Fruit fly (Drosophila melanogaster) whole organism, pupa: ENCODE measurements around the gene hydra.

Source experiments
- CG10348 ChIP-seq: fragments of 200-800 bp; sonication (Bioruptor generic); IDR thresholded peaks from 2 replicates; pipeline ENCODE4 v1.3.6; 2022; ENCODE audit warnings: missing biosample characterization, missing genetic modification characterization
- CG12605 ChIP-seq: fragments of 200-800 bp; sonication (Bioruptor generic); IDR thresholded peaks from 2 replicates; pipeline ENCODE4 v1.3.6; 2022; ENCODE audit warnings: missing biosample characterization, missing genetic modification characterization
- CG13204 ChIP-seq: fragments of 200-800 bp; sonication (Bioruptor generic); optimal IDR thresholded peaks from 2 replicates; lab custom pipeline; 2018; ENCODE audit warnings: missing biosample characterization, mild to moderate bottlenecking, missing genetic modification characterization, moderate library complexity
- CG14655 ChIP-seq: fragments of 200-800 bp; sonication (Bioruptor generic); optimal IDR thresholded peaks from 3 replicates; lab custom pipeline; 2017; ENCODE audit warnings: mild to moderate bottlenecking, missing biosample characterization, missing genetic modification reagents, missing genetic modification characterization
- CG15710 ChIP-seq: fragments of 200-800 bp; sonication (Bioruptor generic); optimal IDR thresholded peaks from 2 replicates; lab custom pipeline; 2018; ENCODE audit warnings: missing biosample characterization, mild to moderate bottlenecking, missing genetic modification characterization, moderate library complexity
- CG17806 ChIP-seq: fragments of 200-800 bp; sonication (Bioruptor generic); optimal IDR thresholded peaks from 2 replicates; lab custom pipeline; 2018; ENCODE audit warnings: missing biosample characterization, mild to moderate bottlenecking, missing genetic modification characterization, moderate library complexity
- CG32121 ChIP-seq: fragments of 200-800 bp; sonication (Bioruptor generic); IDR thresholded peaks from 2 replicates; pipeline ENCODE4 v1.3.6; 2022; ENCODE audit warnings: missing biosample characterization, missing genetic modification characterization
- CG34367 ChIP-seq: fragments of 200-800 bp; sonication (Bioruptor generic); optimal IDR thresholded peaks from 2 replicates; lab custom pipeline; 2018; ENCODE audit warnings: missing biosample characterization, mild to moderate bottlenecking, missing genetic modification characterization
- CG4496 ChIP-seq: fragments of 200-800 bp; sonication (Bioruptor generic); IDR thresholded peaks from 3 replicates; pipeline ENCODE4 v1.3.6; 2022; ENCODE audit warnings: missing biosample characterization, missing genetic modification characterization
- CG8159 ChIP-seq: fragments of 200-800 bp; sonication (Bioruptor generic); optimal IDR thresholded peaks from 3 replicates; lab custom pipeline; 2018; ENCODE audit warnings: missing biosample characterization, mild to moderate bottlenecking, missing genetic modification characterization, moderate library complexity
- CG8301 ChIP-seq: fragments of 200-800 bp; sonication (Bioruptor generic); optimal IDR thresholded peaks from 2 replicates; lab custom pipeline; 2018; ENCODE audit warnings: missing biosample characterization, mild to moderate bottlenecking, missing genetic modification characterization
- CG9948 ChIP-seq: fragments of 200-800 bp; sonication (Bioruptor generic); optimal IDR thresholded peaks from 2 replicates; lab custom pipeline; 2018; ENCODE audit warnings: missing biosample characterization, mild to moderate bottlenecking, missing genetic modification characterization, moderate library complexity
- D1 ChIP-seq: fragments of 200-800 bp; sonication (Bioruptor generic); optimal IDR thresholded peaks from 2 replicates; lab custom pipeline; 2018; ENCODE audit warnings: missing biosample characterization, mild to moderate bottlenecking, missing genetic modification characterization, moderate library complexity
- EcR ChIP-seq: fragments of 200-800 bp; sonication (Bioruptor generic); optimal IDR thresholded peaks from 3 replicates; lab custom pipeline; 2019; ENCODE audit warnings: missing biosample characterization, missing genetic modification characterization, mild to moderate bottlenecking, moderate library complexity, missing genetic modification reagents
- Ets98B ChIP-seq: fragments of 200-800 bp; sonication (Bioruptor generic); IDR thresholded peaks from 2 replicates; pipeline ENCODE4 v1.3.6; 2022; ENCODE audit warnings: missing biosample characterization, missing genetic modification characterization
- Pif1A ChIP-seq: fragments of 200-800 bp; sonication (Bioruptor generic); optimal IDR thresholded peaks from 3 replicates; lab custom pipeline; 2016; ENCODE audit warnings: missing biosample characterization, missing genetic modification characterization
- Pif1B ChIP-seq: fragments of 200-800 bp; sonication (Bioruptor generic); optimal IDR thresholded peaks from 3 replicates; lab custom pipeline; 2016; ENCODE audit warnings: missing biosample characterization, missing genetic modification characterization
- Snoo ChIP-seq: fragments of 200-800 bp; sonication (Bioruptor generic); optimal IDR thresholded peaks from 3 replicates; lab custom pipeline; 2017; ENCODE audit warnings: missing biosample characterization, mild to moderate bottlenecking, missing genetic modification characterization, inconsistent platforms
- fd96Ca ChIP-seq: fragments of 200-800 bp; sonication (Bioruptor generic); IDR thresholded peaks from 3 replicates; pipeline ENCODE4 v1.3.6; 2022; ENCODE audit warnings: missing biosample characterization, missing genetic modification characterization
- gl ChIP-seq: fragments of 200-800 bp; sonication (Bioruptor generic); optimal IDR thresholded peaks from 2 replicates; lab custom pipeline; 2018; ENCODE audit warnings: missing biosample characterization, mild to moderate bottlenecking, missing genetic modification characterization
- rn ChIP-seq: fragments of 200-800 bp; sonication (Bioruptor generic); IDR thresholded peaks from 2 replicates; pipeline ENCODE4 v1.3.6; 2022; ENCODE audit warnings: missing biosample characterization, missing genetic modification characterization

The hydra gene

DNA sequence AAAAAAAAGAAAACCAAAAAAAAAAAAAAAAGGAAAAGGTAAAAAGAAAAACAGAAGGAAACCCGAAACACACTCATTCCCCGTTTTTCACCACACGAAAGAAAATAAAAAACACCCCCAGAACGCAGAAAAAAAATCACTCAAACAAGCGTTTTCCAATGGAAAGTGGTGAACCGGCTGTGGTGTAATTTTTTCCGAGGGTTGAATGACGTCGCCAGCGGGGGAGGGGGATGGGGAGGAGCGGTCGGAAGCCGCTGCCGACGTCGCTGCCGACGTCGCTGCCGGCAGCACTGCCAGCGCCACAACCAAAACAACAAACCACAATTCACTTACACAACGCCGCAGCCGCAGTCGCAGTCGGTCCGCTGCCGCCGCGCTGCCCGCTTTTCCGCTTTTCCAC is 12.6 kb upstream of the hydra start:
- TF ChIP-seq Snoo (tag; lab: Kevin White, UChicago), result no peak
- TF ChIP-seq CG34367, result no peak
- no peak for TF ChIP-seq CG4496 (GFP tag; lab: Robert Waterston, UW)
- no peak for TF ChIP-seq CG17806
- TF ChIP-seq D1, result no peak
- no peak for TF ChIP-seq CG10348 (GFP tag; lab: Robert Waterston, UW)
- no peak for TF ChIP-seq rn (GFP tag; lab: Robert Waterston, UW)
- no peak for TF ChIP-seq Pif1B (GFP tag; lab: Kevin White, UChicago)
- no peak for TF ChIP-seq CG15710 (tag; lab: Kevin White, UChicago)
- TF ChIP-seq CG12605 (GFP tag; lab: Robert Waterston, UW), result no peak
- TF ChIP-seq CG14655, result no peak

DNA sequence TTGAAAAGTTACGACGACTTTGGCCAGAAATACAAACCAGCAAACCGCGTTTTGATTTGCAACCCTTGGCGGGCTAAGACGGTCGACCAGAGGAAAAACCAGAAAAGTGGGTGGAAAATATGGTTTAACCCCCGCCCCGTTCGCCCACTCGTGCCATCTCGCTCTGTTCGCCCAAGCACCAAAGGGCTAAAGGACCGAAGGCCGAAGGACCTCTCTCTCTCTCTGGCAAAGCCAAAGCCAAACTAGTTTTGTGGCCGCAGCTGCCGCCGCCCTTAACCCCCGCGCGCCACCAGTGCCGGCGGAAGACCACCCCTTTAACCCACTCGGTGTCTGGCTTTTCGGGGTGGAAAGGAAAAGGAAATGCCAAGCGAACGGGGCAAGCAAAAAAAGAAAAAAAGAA is 10.4 kb upstream of the hydra start:
- TF ChIP-seq CG32121 (GFP tag; lab: Robert Waterston, UW) (no peak), gl (tag; lab: Kevin White, UChicago) (no peak), CG10348 (GFP tag; lab: Robert Waterston, UW) (no peak), EcR (GFP tag; lab: Kevin White, UChicago) (no peak), D1 (no peak), CG15710 (tag; lab: Kevin White, UChicago) (no peak)

DNA sequence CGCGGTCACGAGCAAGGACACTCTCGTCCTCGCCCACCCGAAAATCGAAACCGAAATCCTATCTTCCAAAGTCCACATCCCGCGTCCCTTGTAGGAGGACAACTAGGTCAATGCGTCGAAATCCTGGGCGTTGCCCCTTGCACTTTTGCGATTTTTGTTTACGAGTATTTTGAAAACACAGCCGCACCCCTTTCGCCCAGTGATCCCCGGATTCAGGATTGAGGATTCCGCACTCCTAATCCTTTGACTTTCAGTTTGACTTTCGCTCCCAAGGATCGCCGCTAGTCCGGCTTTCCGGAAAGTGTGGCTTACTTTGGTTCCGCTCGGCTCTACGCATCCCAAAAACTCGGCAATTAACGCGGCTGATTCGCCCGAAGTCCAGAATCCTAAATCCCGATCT is 3.5 kb upstream of the hydra start:
- TF ChIP-seq CG32121 (GFP tag; lab: Robert Waterston, UW), result no peak
- TF ChIP-seq rn (GFP tag; lab: Robert Waterston, UW), result no peak
- TF ChIP-seq CG17806, result no peak
- no peak for TF ChIP-seq D1
- no peak for TF ChIP-seq CG8159 (tag; lab: Kevin White, UChicago)
- no peak for TF ChIP-seq CG4496 (GFP tag; lab: Robert Waterston, UW)
- TF ChIP-seq CG15710 (tag; lab: Kevin White, UChicago), result no peak
- TF ChIP-seq Snoo (tag; lab: Kevin White, UChicago), result no peak
- TF ChIP-seq CG10348 (GFP tag; lab: Robert Waterston, UW), result no peak
- no peak for TF ChIP-seq CG9948
- no peak for TF ChIP-seq Pif1A (GFP tag; lab: Kevin White, UChicago)
- TF ChIP-seq CG8301 (tag; lab: Kevin White, UChicago), result no peak
- no peak for TF ChIP-seq CG14655

DNA sequence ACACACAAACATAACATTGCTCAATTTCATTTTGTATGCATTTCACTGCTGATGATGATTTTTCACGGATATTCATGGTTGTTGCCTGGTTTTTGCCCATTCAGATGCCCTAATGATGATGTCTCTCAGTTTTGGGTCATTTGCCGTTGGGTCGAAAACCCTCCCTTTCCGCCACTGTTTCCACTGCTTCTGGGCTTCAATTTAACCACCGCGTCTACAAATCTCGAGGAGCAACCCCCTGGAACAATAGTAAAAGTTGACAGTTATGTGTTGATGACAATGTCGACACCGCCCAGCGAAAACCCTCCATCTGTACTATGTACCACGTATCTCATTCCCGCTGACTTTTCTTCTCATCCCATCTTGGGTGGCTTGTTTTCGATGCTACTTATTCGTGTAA is 10.5 kb downstream of the hydra start:
- no peak for TF ChIP-seq Ets98B
- no peak for TF ChIP-seq CG9948

DNA sequence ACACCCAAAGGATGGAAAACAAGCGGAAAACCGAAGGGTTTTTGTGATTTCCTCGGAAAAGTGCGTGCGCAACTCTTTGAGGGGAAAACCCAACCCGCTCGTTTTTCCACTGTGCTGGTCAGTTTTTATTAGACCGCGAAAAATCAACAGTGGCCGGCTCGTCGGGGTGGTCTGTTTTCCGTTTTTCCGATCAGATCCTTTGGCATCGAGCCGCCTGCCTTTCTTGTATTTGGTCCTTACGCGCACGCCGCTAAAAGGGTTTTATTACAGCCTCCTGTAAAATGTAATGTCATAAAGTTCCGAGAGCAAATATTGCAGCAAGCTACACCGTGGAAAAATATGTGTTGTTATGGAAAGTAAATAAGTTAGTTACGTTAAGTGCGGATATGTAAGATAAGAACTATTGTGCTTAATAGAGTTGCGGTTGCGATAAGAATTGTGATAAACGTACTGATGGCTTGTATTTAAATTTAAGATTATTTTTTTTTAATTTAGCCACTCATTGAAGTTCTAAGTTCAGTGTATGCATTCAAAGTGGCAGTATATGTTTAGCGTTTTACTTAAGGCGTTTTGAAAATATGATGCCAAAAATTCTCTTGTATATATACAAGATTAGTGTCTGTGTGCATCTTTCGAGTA is 13.8 kb downstream of the hydra start:
- TF ChIP-seq rn (GFP tag; lab: Robert Waterston, UW) (no peak), EcR (GFP tag; lab: Kevin White, UChicago) (no peak), CG14655 (no peak), CG4496 (GFP tag; lab: Robert Waterston, UW) (no peak), Ets98B (no peak)

DNA sequence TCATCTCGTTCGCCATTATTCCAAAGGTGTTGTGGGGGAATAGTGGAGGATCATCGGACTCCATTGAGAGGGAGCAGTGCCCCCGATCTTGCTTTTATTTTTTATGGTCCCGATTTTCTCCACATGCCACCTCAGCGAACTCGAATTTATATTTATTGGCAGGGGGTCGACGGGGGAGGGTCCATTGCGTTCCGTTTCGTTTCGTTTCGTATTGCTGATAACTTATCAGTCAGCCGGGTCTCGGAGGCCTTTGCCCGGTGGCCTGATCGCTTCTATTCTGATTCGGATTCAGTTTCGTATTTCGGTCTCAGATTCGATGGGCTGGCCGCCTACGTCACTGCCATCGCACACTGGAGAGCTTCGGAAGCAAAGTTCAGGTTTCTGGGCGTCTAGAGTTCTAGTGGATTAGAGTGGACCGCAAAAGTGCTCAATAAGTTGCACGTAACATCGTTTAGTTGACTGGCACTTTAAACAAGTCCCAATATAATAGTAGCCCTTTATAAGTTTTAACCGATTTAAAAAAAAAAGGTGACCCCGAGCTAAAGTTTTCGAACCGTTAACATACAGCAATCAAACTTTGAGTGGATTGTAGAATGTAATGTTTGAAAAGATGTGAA is 15.1 kb downstream of the hydra start, which contains the start of gene CG1835:
TSS of gene CG1835 (plus strand) at position 306 of the 617 bp plus-strand sequence.
- TF ChIP-seq CG15710 (tag; lab: Kevin White, UChicago) (no peak), gl (tag; lab: Kevin White, UChicago) (no peak), CG34367 (no peak), fd96Ca (no peak), Pif1B (GFP tag; lab: Kevin White, UChicago) (no peak), CG32121 (GFP tag; lab: Robert Waterston, UW) (no peak), EcR (GFP tag; lab: Kevin White, UChicago) (peak; percentile 79), CG9948 (no peak), CG4496 (GFP tag; lab: Robert Waterston, UW) (no peak; the same call in 2 of the 3 replicates), rn (GFP tag; lab: Robert Waterston, UW) (no peak), Ets98B (no peak), CG8301 (tag; lab: Kevin White, UChicago) (no peak), CG12605 (GFP tag; lab: Robert Waterston, UW) (no peak), Snoo (tag; lab: Kevin White, UChicago) (no peak), CG8159 (tag; lab: Kevin White, UChicago) (peak; percentile 67)

DNA sequence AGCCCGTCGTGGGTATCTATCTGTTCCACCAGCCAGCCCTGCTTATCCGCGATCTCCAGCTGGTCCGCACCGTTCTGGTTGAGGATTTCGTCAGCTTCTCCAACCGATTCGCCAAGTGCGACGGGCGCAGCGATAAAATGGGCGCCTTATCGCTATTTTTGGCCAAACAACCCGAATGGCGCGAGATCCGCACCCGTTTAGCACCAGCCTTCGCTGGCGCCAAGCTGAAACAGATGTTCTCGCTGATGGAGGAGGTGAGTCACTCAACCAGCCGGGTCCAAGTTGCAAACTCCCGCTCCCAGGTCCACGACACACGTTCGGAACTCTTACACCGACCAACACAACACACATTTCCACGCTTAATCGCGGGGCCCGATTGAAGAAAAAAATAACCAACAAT is 18.2 kb downstream of the hydra start:
- TF ChIP-seq EcR (GFP tag; lab: Kevin White, UChicago) (peak; percentile 10), rn (GFP tag; lab: Robert Waterston, UW) (no peak), CG4496 (GFP tag; lab: Robert Waterston, UW) (0 out of 3 replicates have a peak, but pooled peaks have one; percentile 23), CG13204 (GFP tag; lab: Kevin White, UChicago) (no peak), D1 (no peak), gl (tag; lab: Kevin White, UChicago) (no peak), CG34367 (no peak), fd96Ca (no peak)
